Fruit fly (Drosophila melanogaster) whole organism: Measurements from ENCODE around the gene Teh3.

Source experiments
- CG8478 ChIP-seq: fragments of >200 bp; optimal IDR thresholded peaks from 2 replicates; lab custom pipeline; 2018; ENCODE audit warnings: inconsistent platforms
- Dll ChIP-seq: fragments of >200 bp; optimal IDR thresholded peaks from 2 replicates; lab custom pipeline; 2017
- EcR ChIP-seq, 2 experiments: fragments of >200 bp; optimal IDR thresholded peaks; 2 replicates each; lab custom pipeline; 2017; ENCODE audit warnings: missing biosample characterization in 2 of 2, missing genetic modification characterization in 2 of 2, missing genetic modification reagents in 2 of 2
- pan ChIP-seq: fragments of >200 bp; optimal IDR thresholded peaks from 2 replicates; lab custom pipeline; 2017
- psq ChIP-seq: fragments of >200 bp; optimal IDR thresholded peaks from 2 replicates; lab custom pipeline; 2017
- usp ChIP-seq: fragments of >200 bp; optimal IDR thresholded peaks from 2 replicates; lab custom pipeline; 2017; ENCODE audit warnings: missing biosample characterization, missing genetic modification characterization, mixed read lengths

Teh3 gene

DNA sequence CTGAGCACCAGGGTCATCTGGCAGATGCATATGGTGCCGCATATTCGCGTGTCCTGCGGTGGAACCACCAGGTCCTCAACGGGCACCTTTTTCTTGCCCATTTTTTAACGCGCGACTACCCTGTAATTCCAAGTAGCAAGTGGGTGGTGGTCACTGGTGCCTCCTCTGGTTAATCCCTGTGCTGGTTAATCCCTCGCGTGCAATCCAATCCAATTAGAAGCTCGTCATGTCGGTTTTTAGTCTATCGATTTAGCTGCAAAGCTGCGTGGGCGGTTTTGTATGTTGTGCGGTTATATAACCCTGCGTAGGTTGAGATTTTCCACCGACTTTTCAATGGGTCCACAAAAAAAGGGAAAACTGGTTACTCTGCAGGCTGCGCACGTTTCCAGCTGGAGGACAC lies at the start of gene Teh3:
Gene Teh3, minus strand, starts transcription at position 101 of the 400 bp plus-strand sequence.
- TF ChIP-seq EcR (GFP tag; optimal IDR thresholded peaks at IDR 0.05; lab: Kevin White, UChicago) = no peak

DNA sequence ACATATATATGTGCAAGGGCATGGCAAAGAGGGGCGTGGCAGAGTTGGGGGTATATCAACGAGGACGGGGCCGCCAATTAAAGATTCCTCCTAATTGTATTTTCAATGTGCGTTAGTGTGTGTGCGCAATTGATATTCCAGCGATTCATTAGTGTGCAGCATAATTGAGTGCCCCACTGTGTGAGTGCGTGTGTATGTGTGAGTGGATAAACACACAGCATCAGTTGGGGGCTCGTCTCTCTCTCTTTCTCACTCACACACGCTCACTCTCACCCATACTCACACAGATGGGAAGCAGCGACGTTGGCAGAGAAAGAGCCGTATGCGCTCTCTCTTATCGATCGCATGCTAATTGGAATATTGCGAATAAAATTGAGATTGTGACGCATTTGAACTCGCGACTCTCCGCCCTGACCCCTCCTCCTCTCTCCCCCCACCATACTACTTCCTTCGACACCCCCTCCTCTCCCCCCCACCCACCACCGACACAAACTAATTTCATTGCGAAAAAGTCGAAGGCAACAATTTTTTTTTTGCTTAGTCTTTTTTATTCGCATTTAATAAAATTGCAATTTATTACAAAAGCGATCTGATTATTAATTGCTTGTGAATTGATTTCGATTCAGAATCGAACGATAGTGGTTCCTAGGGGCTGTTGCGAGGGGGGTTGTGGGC lies 49.3 kb upstream of the Teh3 start:
- TF ChIP-seq EcR (GFP tag; optimal IDR thresholded peaks at IDR 0.05; lab: Kevin White, UChicago) (no peak), usp (GFP tag; lab: Kevin White, UChicago) (no peak), pan (lab: Kevin White, UChicago) (no peak), Dll (lab: Kevin White, UChicago) (no peak)

DNA sequence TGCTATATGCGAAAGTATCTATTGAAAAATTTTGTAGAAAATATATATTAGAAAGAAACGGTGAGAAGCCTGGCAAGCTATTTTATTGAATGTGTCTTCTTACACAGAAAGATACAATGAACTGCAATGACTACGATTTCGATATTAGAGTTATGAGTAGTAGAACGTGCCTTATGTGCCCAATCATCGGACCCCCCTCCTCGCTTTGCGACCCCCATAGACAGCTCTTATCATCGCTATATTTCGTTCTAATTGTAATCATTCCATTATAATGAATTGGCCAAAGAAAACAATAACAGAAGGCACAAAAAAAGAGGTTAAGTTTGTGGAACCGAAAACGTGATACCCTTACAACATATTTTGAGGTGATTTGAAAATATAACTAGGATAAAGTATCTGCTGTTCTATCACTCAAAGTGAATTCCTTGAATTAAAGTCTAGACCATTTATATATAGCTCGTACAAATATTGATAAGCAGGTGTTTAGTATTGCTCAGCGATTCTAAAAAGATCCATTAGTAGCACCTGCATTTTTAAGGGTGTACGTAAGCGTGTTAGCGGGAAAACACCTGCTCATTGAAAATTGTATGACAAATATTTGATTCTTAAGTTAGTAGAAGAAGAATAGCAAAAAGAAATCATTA lies 48.4 kb upstream of the Teh3 start:
- no peak for TF ChIP-seq Dll (lab: Kevin White, UChicago)
- no peak for TF ChIP-seq psq (lab: Kevin White, UChicago)
- no peak for TF ChIP-seq pan (lab: Kevin White, UChicago)
- no peak for TF ChIP-seq EcR (GFP tag; optimal IDR thresholded peaks at IDR 0.05; lab: Kevin White, UChicago)
- TF ChIP-seq usp (GFP tag; lab: Kevin White, UChicago) = no peak
- no peak for TF ChIP-seq CG8478 (lab: Kevin White, UChicago)

DNA sequence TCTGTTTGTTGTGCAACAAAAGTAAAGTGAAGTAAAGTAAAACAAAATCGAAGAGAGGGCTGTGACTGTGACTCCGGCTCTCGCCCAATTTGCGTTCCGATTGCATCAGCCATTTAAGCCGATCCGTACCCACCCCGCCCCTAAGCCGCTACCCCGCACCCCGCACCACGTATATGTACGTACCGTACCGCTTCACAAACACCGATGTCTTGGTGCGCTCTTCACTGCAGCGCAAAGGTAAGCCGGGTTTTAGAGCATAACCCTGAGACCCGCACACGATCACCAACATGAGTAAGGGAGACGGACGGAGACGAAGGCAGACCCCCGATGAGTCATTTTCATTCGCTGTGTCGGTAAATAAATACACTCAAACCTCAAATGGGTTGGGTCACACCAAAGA lies 47.8 kb upstream of the Teh3 start:
- no peak for TF ChIP-seq CG8478 (lab: Kevin White, UChicago)
- no peak for TF ChIP-seq pan (lab: Kevin White, UChicago)
- TF ChIP-seq Dll (lab: Kevin White, UChicago) = no peak
- no peak for TF ChIP-seq EcR (GFP tag; optimal IDR thresholded peaks at IDR 0.05; lab: Kevin White, UChicago)
- TF ChIP-seq usp (GFP tag; lab: Kevin White, UChicago) = no peak
- TF ChIP-seq psq (lab: Kevin White, UChicago) = no peak

DNA sequence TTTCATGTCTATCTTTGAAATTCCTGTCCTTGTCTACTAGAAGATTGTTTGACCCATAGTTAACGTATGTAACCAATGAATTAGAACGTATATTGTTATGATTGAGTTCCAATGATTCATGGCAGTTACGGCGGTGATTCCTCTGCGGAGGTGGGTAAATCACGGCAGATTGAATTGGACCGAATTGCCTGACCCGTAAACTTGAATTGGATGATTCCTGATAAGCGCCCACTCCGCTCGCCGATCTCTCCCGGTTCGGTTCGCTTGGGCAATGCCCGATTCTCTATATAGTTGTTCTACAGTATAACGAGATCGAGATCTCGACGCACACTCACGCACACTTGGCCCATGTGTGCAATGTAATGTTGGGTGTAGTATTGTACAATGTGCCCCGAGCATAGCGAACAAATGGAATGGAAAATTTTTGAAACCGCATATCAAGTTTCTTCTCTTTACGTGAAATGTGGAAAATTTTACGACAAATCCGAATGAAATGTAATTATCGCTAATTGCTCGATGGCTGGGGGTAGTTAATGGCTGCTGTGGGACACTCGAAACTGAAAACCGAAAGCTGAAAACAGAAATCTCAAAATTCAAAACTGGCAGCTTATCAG lies 47.0 kb upstream of the Teh3 start:
- TF ChIP-seq psq (lab: Kevin White, UChicago) (no peak), Dll (lab: Kevin White, UChicago) (no peak), usp (GFP tag; lab: Kevin White, UChicago) (no peak), EcR (GFP tag; optimal IDR thresholded peaks at IDR 0.05; lab: Kevin White, UChicago) (no peak), CG8478 (lab: Kevin White, UChicago) (no peak), pan (lab: Kevin White, UChicago) (no peak)

DNA sequence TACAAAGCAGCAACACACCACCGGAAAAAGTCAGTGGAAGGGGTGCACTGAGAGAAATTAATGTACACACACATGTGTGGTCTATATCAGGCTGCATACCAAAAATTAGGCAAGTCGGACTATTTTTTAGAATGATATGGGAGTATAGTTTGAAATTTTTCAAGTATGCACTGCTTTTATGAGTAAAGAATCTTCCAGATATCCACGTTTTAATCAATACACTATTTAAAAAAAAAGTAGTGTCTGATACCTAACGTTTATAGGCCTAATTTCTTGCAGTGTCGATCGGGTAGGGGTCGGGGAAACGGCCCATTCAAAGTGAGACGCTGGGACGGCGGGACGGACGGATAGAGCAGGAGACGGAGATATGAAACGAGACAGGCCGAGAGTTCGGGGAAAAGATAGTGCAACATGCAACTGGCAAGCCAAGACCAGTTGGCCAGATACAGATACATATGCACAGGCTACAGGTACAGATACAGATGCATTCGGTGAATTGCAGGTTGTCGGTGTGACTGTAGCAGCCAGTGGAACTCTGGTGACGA lies 46.0 kb upstream of the Teh3 start:
- TF ChIP-seq pan (lab: Kevin White, UChicago) (no peak), CG8478 (lab: Kevin White, UChicago) (no peak), usp (GFP tag; lab: Kevin White, UChicago) (no peak), Dll (lab: Kevin White, UChicago) (no peak), EcR (GFP tag; optimal IDR thresholded peaks at IDR 0.05; lab: Kevin White, UChicago) (no peak), psq (lab: Kevin White, UChicago) (no peak)

DNA sequence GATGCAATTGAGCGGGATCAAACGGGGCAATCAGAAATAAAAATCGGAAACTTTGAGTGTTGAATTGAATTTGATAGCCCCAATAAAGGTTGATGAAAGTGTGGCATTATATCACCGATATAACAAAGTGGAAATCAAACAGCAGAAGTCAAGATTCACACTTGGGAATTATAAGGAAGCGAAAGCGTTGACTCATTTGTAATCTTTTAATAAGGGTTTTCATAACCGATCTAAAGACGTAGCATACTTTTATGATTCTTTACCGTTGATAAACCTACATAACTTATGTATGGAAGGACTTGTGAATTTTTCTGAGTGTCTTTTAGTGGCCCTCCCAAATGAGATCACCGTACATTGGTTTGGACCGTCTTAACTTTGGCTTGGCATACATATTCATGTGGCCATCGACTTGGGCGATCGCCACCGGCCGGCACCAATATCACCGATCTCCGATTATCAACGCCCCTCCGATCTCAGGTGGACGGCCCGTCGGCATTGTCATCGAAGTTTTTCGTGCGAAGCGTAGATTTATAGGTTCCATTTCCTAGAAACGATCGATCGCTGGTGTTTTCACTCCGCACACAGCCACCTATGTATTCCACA lies 45.0 kb upstream of the Teh3 start:
- TF ChIP-seq psq (lab: Kevin White, UChicago) = no peak
- TF ChIP-seq usp (GFP tag; lab: Kevin White, UChicago) = no peak
- no peak for TF ChIP-seq Dll (lab: Kevin White, UChicago)
- TF ChIP-seq pan (lab: Kevin White, UChicago) = no peak
- TF ChIP-seq EcR (GFP tag; optimal IDR thresholded peaks at IDR 0.05; lab: Kevin White, UChicago) = no peak
- no peak for TF ChIP-seq CG8478 (lab: Kevin White, UChicago)

DNA sequence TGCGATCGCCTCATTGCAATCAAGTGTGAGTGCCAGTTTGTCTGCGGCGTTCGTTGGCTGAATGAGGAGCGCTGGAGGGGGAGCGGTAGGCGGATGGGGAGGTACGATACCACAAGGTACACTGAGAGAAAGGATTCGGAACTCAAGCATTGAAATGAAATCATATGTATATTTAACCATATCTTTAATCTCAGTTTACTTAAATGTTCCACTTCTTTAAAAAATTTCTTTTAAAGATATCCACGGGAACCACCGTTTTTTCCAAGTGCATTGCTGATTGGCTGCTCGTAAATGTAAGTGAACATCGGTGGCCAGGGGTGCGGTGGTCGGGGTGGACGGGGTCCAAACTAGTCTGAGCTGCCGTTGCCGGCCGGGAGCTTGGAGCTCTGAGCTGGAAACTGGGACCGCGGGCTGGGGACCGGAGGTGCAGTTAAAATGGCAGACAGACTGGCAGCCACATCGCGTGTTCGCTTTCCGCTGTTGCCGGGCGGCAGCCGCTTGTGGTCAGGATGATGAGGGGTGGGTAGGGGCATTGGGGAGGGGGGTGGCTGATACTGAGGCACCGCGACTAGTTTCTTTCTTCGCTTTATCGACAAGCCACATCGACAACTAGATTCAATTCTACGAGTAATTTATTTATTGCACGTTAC lies 43.8 kb upstream of the Teh3 start:
- TF ChIP-seq psq (lab: Kevin White, UChicago) (no peak), Dll (lab: Kevin White, UChicago) (peak; percentile 5), EcR (GFP tag; optimal IDR thresholded peaks at IDR 0.05; lab: Kevin White, UChicago) (no peak)

DNA sequence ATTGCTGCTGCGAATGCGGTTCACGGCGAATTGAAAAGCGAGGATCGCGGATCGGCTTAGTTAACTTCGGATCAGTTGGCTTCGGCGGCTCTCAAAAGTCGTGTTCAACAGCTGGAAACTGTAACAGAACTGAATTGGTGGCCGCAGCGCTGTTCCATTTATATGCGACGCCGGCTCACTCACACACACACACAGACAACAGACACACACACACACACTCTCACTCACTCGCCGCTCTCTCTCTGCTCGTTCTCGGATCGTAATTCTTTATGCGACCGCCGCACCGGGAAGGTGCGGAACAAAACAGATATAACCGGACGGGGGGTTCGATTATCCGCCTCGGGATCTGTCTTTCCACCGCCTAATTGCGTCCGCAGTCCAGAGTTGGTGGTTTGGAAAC lies 42.7 kb upstream of the Teh3 start, which contains the start of gene CG46460:
Gene CG46460, minus strand, starts transcription at position 139 of the 400 bp plus-strand sequence.
- peak; percentile 15 for TF ChIP-seq CG8478 (lab: Kevin White, UChicago)
- no peak for TF ChIP-seq pan (lab: Kevin White, UChicago)
- TF ChIP-seq usp (GFP tag; lab: Kevin White, UChicago) = no peak
- TF ChIP-seq Dll (lab: Kevin White, UChicago) = peak; percentile 70

DNA sequence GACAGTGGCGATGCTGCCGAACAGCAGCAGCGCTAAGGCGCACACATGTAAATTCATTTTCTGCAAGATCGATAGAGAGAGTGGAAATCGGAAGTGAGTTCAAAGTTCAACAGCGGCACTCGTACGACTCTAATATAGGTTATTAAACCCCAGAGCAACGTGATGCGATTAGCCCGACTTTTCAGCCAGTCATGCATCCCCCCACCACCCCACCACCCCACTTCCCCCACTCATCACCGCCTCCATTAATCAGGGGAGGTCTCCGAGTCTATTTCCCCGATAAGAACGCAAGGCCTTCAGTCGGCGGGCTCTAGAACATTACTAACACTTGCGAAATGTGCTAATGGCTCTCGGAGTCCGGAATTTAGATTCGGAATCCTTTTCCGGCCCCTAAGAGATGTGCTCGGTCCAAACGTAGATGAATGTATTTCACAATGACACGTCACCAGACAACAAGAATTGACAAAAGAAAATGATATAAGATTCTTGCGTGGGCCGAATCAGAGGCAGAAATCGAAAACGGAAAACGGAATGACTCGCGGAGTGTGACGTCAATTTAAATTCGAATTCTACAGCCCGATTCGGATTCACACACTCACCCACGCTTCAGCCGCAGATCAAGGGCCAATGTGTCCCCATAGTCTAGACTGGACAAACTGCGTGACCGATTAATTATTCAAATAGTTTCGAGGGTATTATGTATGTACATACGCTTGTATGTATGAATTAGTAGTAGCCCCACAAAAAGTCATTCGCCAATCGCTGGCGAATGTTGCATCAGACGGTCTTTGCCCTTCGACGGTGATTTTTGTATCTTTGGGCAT lies 41.4 kb upstream of the Teh3 start:
- no peak for TF ChIP-seq EcR (GFP tag; optimal IDR thresholded peaks at IDR 0.05; lab: Kevin White, UChicago)
- no peak for TF ChIP-seq psq (lab: Kevin White, UChicago)
